Fruit fly (Drosophila melanogaster) whole organism, embryonic: ENCODE data around the gene cbt.

Experiments
- Adf1 ChIP-seq: fragments of 200-800 bp; sonication (Bioruptor generic); IDR thresholded peaks from 2 replicates; pipeline ENCODE4 v1.3.6; 2022; ENCODE audit warnings: missing biosample characterization, missing genetic modification characterization
- Antp ChIP-seq: fragments of 200-800 bp; sonication (Bioruptor generic); optimal IDR thresholded peaks from 3 replicates; lab custom pipeline; 2016; ENCODE audit warnings: missing biosample characterization, missing genetic modification characterization
- Atf-2 ChIP-seq: fragments of 200-800 bp; sonication (Bioruptor generic); optimal IDR thresholded peaks from 2 replicates; lab custom pipeline; 2016; ENCODE audit warnings: missing biosample characterization, missing genetic modification characterization
- Atf3 ChIP-seq: fragments of 200-800 bp; sonication (Bioruptor generic); optimal IDR thresholded peaks from 3 replicates; lab custom pipeline; 2016; ENCODE audit warnings: missing biosample characterization, missing genetic modification characterization
- B-H2 ChIP-seq: fragments of 200-800 bp; sonication (Bioruptor generic); optimal IDR thresholded peaks from 2 replicates; lab custom pipeline; 2018; ENCODE audit warnings: missing biosample characterization, mild to moderate bottlenecking, missing genetic modification characterization
- BtbVII ChIP-seq: fragments of 200-800 bp; sonication (Bioruptor generic); optimal IDR thresholded peaks from 3 replicates; lab custom pipeline; 2017; ENCODE audit warnings: missing biosample characterization, mild to moderate bottlenecking, missing genetic modification characterization
- CG1024 ChIP-seq: fragments of 200-800 bp; sonication (Bioruptor generic); IDR thresholded peaks from 2 replicates; pipeline ENCODE4 v1.3.6; 2022; ENCODE audit warnings: missing biosample characterization, missing genetic modification characterization
- CG10462 ChIP-seq: fragments of 200-800 bp; sonication (Bioruptor generic); optimal IDR thresholded peaks from 2 replicates; lab custom pipeline; 2016; ENCODE audit warnings: missing biosample characterization, missing genetic modification characterization
- CG11093 ChIP-seq: fragments of 200-800 bp; sonication (Bioruptor generic); IDR thresholded peaks from 3 replicates; pipeline ENCODE4 v1.3.6; 2022; ENCODE audit warnings: missing biosample characterization, missing genetic modification characterization
- CG11504 ChIP-seq: fragments of 200-800 bp; sonication (Bioruptor generic); optimal IDR thresholded peaks from 3 replicates; lab custom pipeline; 2019; ENCODE audit warnings: missing biosample characterization, mild to moderate bottlenecking, missing genetic modification characterization, moderate library complexity
- CG13775 ChIP-seq: fragments of 200-800 bp; sonication (Bioruptor generic); optimal IDR thresholded peaks from 3 replicates; lab custom pipeline; 2017; ENCODE audit warnings: missing biosample characterization, mild to moderate bottlenecking, missing genetic modification characterization
- CG14014 ChIP-seq: fragments of 200-800 bp; sonication (Bioruptor generic); IDR thresholded peaks from 2 replicates; pipeline ENCODE4 v1.3.6; 2022; ENCODE audit warnings: missing biosample characterization, missing genetic modification characterization
- CG17912 ChIP-seq: fragments of 200-800 bp; sonication (Bioruptor generic); optimal IDR thresholded peaks from 2 replicates; lab custom pipeline; 2018; ENCODE audit warnings: missing biosample characterization, mild to moderate bottlenecking, missing genetic modification characterization
- CG2120 ChIP-seq: fragments of 200-800 bp; sonication (Bioruptor generic); optimal IDR thresholded peaks from 3 replicates; lab custom pipeline; 2016; ENCODE audit warnings: missing biosample characterization, missing genetic modification characterization
- CG2199 ChIP-seq: fragments of 200-800 bp; sonication (Bioruptor generic); IDR thresholded peaks from 3 replicates; pipeline ENCODE4 v1.3.6; 2022; ENCODE audit warnings: missing biosample characterization, missing genetic modification characterization
- CG2678 ChIP-seq: fragments of 200-800 bp; sonication (Bioruptor generic); optimal IDR thresholded peaks from 3 replicates; lab custom pipeline; 2019; ENCODE audit warnings: missing biosample characterization, mild to moderate bottlenecking, missing genetic modification characterization, moderate library complexity
- CG2875 ChIP-seq: fragments of 200-800 bp; sonication (Bioruptor generic); optimal IDR thresholded peaks from 2 replicates; lab custom pipeline; 2017; ENCODE audit warnings: missing biosample characterization, mild to moderate bottlenecking, missing genetic modification characterization, missing genetic modification reagents
- CG33213 ChIP-seq: fragments of 200-800 bp; sonication (Bioruptor generic); optimal IDR thresholded peaks from 3 replicates; lab custom pipeline; 2016; ENCODE audit warnings: missing biosample characterization, missing genetic modification characterization
- CG34224 ChIP-seq: fragments of 200-800 bp; sonication (Bioruptor generic); IDR thresholded peaks from 3 replicates; pipeline ENCODE4 v1.3.6; 2022; ENCODE audit warnings: missing biosample characterization, missing genetic modification characterization; ENCODE audit not compliant: partially characterized antibody
- CG34376 ChIP-seq: fragments of 200-800 bp; sonication (Bioruptor generic); optimal IDR thresholded peaks from 2 replicates; lab custom pipeline; 2018; ENCODE audit warnings: missing biosample characterization, mild to moderate bottlenecking, missing genetic modification characterization
- CG4328 ChIP-seq: fragments of 200-800 bp; sonication (Bioruptor generic); optimal IDR thresholded peaks from 3 replicates; lab custom pipeline; 2017; ENCODE audit warnings: missing biosample characterization, missing genetic modification reagents, missing genetic modification characterization
- CG5953 ChIP-seq: fragments of 200-800 bp; sonication (Bioruptor generic); IDR thresholded peaks from 2 replicates; pipeline ENCODE4 v1.3.6; 2022; ENCODE audit warnings: missing biosample characterization, missing genetic modification characterization
- CG6854 ChIP-seq: fragments of 200-800 bp; sonication (Bioruptor generic); optimal IDR thresholded peaks from 3 replicates; lab custom pipeline; 2017; ENCODE audit warnings: missing biosample characterization, mild to moderate bottlenecking, missing genetic modification characterization
- CG7271 ChIP-seq: fragments of 200-800 bp; sonication (Bioruptor generic); optimal IDR thresholded peaks from 2 replicates; lab custom pipeline; 2018; ENCODE audit warnings: missing biosample characterization, mild to moderate bottlenecking, missing genetic modification characterization, moderate library complexity
- CG7786 ChIP-seq: fragments of 200-800 bp; sonication (Bioruptor generic); optimal IDR thresholded peaks from 2 replicates; lab custom pipeline; 2016; ENCODE audit warnings: missing biosample characterization, missing genetic modification characterization
- CG8944 ChIP-seq: fragments of 200-800 bp; sonication (Bioruptor generic); optimal IDR thresholded peaks from 3 replicates; lab custom pipeline; 2016; ENCODE audit warnings: missing biosample characterization, missing genetic modification characterization
- ERR ChIP-seq: fragments of 200-800 bp; sonication (Bioruptor generic); optimal IDR thresholded peaks from 2 replicates; lab custom pipeline; 2016; ENCODE audit warnings: missing biosample characterization, missing genetic modification characterization
- Ets65A ChIP-seq: fragments of 200-800 bp; sonication (Bioruptor generic); peaks from one replicate; lab custom pipeline; 2016; ENCODE audit warnings: missing biosample characterization, missing genetic modification characterization
- GATAe ChIP-seq: fragments of 200-800 bp; sonication (Bioruptor generic); conservative IDR thresholded peaks from 2 replicates; pipeline ENCODE4 v1.3.6; 2022; ENCODE audit warnings: missing biosample characterization, missing genetic modification characterization
- HmgZ ChIP-seq: fragments of 200-800 bp; sonication (Bioruptor generic); optimal IDR thresholded peaks from 2 replicates; lab custom pipeline; 2018; ENCODE audit warnings: missing biosample characterization, mild to moderate bottlenecking, missing genetic modification characterization
- Hmr ChIP-seq: fragments of 200-800 bp; sonication (Bioruptor generic); optimal IDR thresholded peaks from 3 replicates; lab custom pipeline; 2017; ENCODE audit warnings: mild to moderate bottlenecking, missing biosample characterization, missing genetic modification reagents, missing genetic modification characterization
- Med ChIP-seq: fragments of 200-800 bp; sonication (Bioruptor generic); peaks from one replicate; lab custom pipeline; 2016; ENCODE audit warnings: missing biosample characterization, missing genetic modification characterization, mild to moderate bottlenecking, inconsistent platforms, moderate library complexity
- NfI ChIP-seq: fragments of 200-800 bp; sonication (Bioruptor generic); optimal IDR thresholded peaks from 3 replicates; lab custom pipeline; 2018; ENCODE audit warnings: missing biosample characterization, mild to moderate bottlenecking, missing genetic modification characterization, moderate library complexity
- Pdp1 ChIP-seq, 2 experiments: fragments of 200-800 bp; sonication (Bioruptor generic); optimal IDR thresholded peaks; 3 replicates each; lab custom pipeline; 2016; ENCODE audit warnings: missing biosample characterization in 2 of 2, missing genetic modification characterization in 2 of 2, mild to moderate bottlenecking in 1 of 2, moderate library complexity in 1 of 2
- Sin3A ChIP-seq: fragments of >200 bp; optimal IDR thresholded peaks from 2 replicates; lab custom pipeline; 2018
- Sox102F ChIP-seq: fragments of 200-800 bp; sonication (Bioruptor generic); optimal IDR thresholded peaks from 2 replicates; lab custom pipeline; 2018; ENCODE audit warnings: missing biosample characterization, mild to moderate bottlenecking, missing genetic modification characterization, moderate library complexity
- cad ChIP-seq: fragments of >200 bp; optimal IDR thresholded peaks from 2 replicates; lab custom pipeline; 2017; ENCODE audit warnings: missing biosample characterization, missing genetic modification characterization
- caup ChIP-seq: fragments of 200-800 bp; sonication (Bioruptor generic); optimal IDR thresholded peaks from 3 replicates; lab custom pipeline; 2017; ENCODE audit warnings: missing biosample characterization, mild to moderate bottlenecking, missing genetic modification characterization, moderate library complexity; ENCODE audit not compliant: severe bottlenecking
- chn ChIP-seq: fragments of 200-800 bp; sonication (Bioruptor generic); optimal IDR thresholded peaks from 2 replicates; lab custom pipeline; 2016; ENCODE audit warnings: missing biosample characterization, missing genetic modification characterization
- dmrt11E ChIP-seq: fragments of 200-800 bp; sonication (Bioruptor generic); optimal IDR thresholded peaks from 3 replicates; lab custom pipeline; 2018; ENCODE audit warnings: missing biosample characterization, mild to moderate bottlenecking, missing genetic modification characterization, moderate library complexity
- exex ChIP-seq: fragments of 200-800 bp; sonication (Bioruptor generic); optimal IDR thresholded peaks from 4 replicates; lab custom pipeline; 2018; ENCODE audit warnings: missing biosample characterization, mild to moderate bottlenecking, missing genetic modification characterization, moderate library complexity
- fd64A ChIP-seq: fragments of 200-800 bp; sonication (Bioruptor generic); optimal IDR thresholded peaks from 3 replicates; lab custom pipeline; 2018; ENCODE audit warnings: missing biosample characterization, mild to moderate bottlenecking, missing genetic modification characterization
- nerfin-1 ChIP-seq: fragments of 200-800 bp; sonication (Bioruptor generic); optimal IDR thresholded peaks from 3 replicates; lab custom pipeline; 2019; ENCODE audit warnings: missing biosample characterization, mild to moderate bottlenecking, missing genetic modification characterization, moderate library complexity
- peb ChIP-seq: fragments of 200-800 bp; sonication (Bioruptor generic); IDR thresholded peaks from 2 replicates; pipeline ENCODE4 v1.3.6; 2022; ENCODE audit warnings: missing biosample characterization, missing genetic modification characterization
- pnt ChIP-seq: fragments of 200-800 bp; sonication (Bioruptor generic); optimal IDR thresholded peaks from 3 replicates; lab custom pipeline; 2016; ENCODE audit warnings: missing biosample characterization, missing genetic modification characterization
- ranshi ChIP-seq: fragments of 200-800 bp; sonication (Bioruptor generic); IDR thresholded peaks from 2 replicates; pipeline ENCODE4 v1.3.6; 2022; ENCODE audit warnings: missing biosample characterization, missing genetic modification characterization
- row ChIP-seq: fragments of 200-800 bp; sonication (Bioruptor generic); IDR thresholded peaks from 3 replicates; pipeline ENCODE4 v1.3.6; 2022; ENCODE audit warnings: missing biosample characterization, missing genetic modification characterization
- sc ChIP-seq, 3 experiments: fragments of >200 bp in 2 of 3; fragments of 200-800 bp in 1 of 3; sonication (Bioruptor generic) in 1 of 3; optimal IDR thresholded peaks; 2 replicates in 2 of 3; 3 replicates in 1 of 3; lab custom pipeline; 2017; ENCODE audit warnings: mild to moderate bottlenecking in 1 of 3, missing biosample characterization in 1 of 3, missing genetic modification characterization in 1 of 3, missing genetic modification reagents in 1 of 3
- so ChIP-seq: fragments of 200-800 bp; sonication (Bioruptor generic); IDR thresholded peaks from 3 replicates; pipeline ENCODE4 v1.3.6; 2022; ENCODE audit warnings: missing biosample characterization, missing genetic modification characterization
- wek ChIP-seq: fragments of 200-800 bp; sonication (Bioruptor generic); optimal IDR thresholded peaks from 3 replicates; lab custom pipeline; 2018; ENCODE audit warnings: missing biosample characterization, mild to moderate bottlenecking, missing genetic modification characterization, moderate library complexity

The cbt gene

dm6 chr2L:484281-484943 lies 4.9 kb upstream of the cbt start (continued):
- TF ChIP-seq Antp (GFP tag; lab: Kevin White, UChicago) (no peak), sc (optimal IDR thresholded peaks at IDR 0.05; lab: Kevin White, UChicago) (no peak), sc (GFP tag; optimal IDR thresholded peaks at IDR 0.05; lab: Kevin White, UChicago) (no peak), CG33213 (GFP tag; lab: Kevin White, UChicago) (no peak), pnt (GFP tag; lab: Kevin White, UChicago) (no peak), Sox102F (peak; percentile 6), HmgZ (tag; lab: Kevin White, UChicago) (peak; percentile 62), ranshi (GFP tag; lab: Robert Waterston, UW) (no peak), GATAe (GFP tag; lab: Robert Waterston, UW) (peak; percentile 50), nerfin-1 (no peak), CG10462 (GFP tag; lab: Kevin White, UChicago) (no peak), CG6854 (GFP tag; lab: Kevin White, UChicago) (peak; percentile 19), peb (no peak), dmrt11E (no peak), ERR (peak; percentile 20), B-H2 (GFP tag; lab: Kevin White, UChicago) (peak; percentile 58), CG7271 (tag; lab: Kevin White, UChicago) (no peak), cad (GFP tag; lab: Kevin White, UChicago) (no peak), CG5953 (GFP tag; lab: Robert Waterston, UW) (0 out of 2 replicates have a peak, but pooled peaks have one; percentile 55), caup (peak; percentile 69), CG34376 (GFP tag; lab: Kevin White, UChicago) (peak; percentile 99), Hmr (GFP tag; lab: Kevin White, UChicago) (peak; percentile 57), CG11504 (tag; lab: Kevin White, UChicago) (peak; percentile 25), fd64A (GFP tag; lab: Kevin White, UChicago) (no peak), Ets65A (no peak), CG7786 (peak; percentile 46), CG2199 (GFP tag; lab: Robert Waterston, UW) (peak; percentile 80), CG17912 (GFP tag; lab: Kevin White, UChicago) (peak; percentile 35), NfI (peak; percentile 15), CG4328 (GFP tag; lab: Kevin White, UChicago) (peak; percentile 48), wek (GFP tag; lab: Kevin White, UChicago) (peak; percentile 57), CG2120 (GFP tag; lab: Kevin White, UChicago) (peak; percentile 6), CG2678 (peak; percentile 59), CG8944 (GFP tag; lab: Kevin White, UChicago) (no peak), Med (GFP tag; lab: Kevin White, UChicago) (peak; percentile 88), CG11093 (no peak), so (GFP tag; lab: Robert Waterston, UW) (no peak), CG13775 (no peak), Adf1 (GFP tag; lab: Robert Waterston, UW) (peak; percentile 82), Sin3A (lab: Kevin White, UChicago) (no peak), exex (peak; percentile 91), Pdp1 (GFP tag; optimal IDR thresholded peaks at IDR 0.05; lab: Kevin White, UChicago) (peak in 1 of 2 experiments; percentile 14), row (peak; percentile 36; the same call in 1 of the 3 replicates), CG2875 (GFP tag; lab: Kevin White, UChicago) (no peak), chn (GFP tag; lab: Kevin White, UChicago) (no peak), Atf-2 (GFP tag; lab: Kevin White, UChicago) (no peak), Atf3 (GFP tag; lab: Kevin White, UChicago) (no peak), CG34224 (GFP tag; lab: Robert Waterston, UW) (peak; percentile 41; the same call in 1 of the 3 replicates), BtbVII (GFP tag; lab: Kevin White, UChicago) (peak; percentile 37), CG14014 (GFP tag; lab: Robert Waterston, UW) (peak; percentile 61; the same call in 1 of the 2 replicates), CG1024 (GFP tag; lab: Robert Waterston, UW) (no peak)
